Fruit fly (Drosophila melanogaster) Kc167 (cell line): ENCODE measurements around the gene Gba1a.

ENCODE experiments used
- Myc ChIP-seq: fragments of >200 bp; optimal IDR thresholded peaks from 2 replicates; lab custom pipeline; 2017; ENCODE audit warnings: missing external identifiers
- Sin3A ChIP-seq: fragments of >200 bp; optimal IDR thresholded peaks from 2 replicates; lab custom pipeline; 2018; ENCODE audit warnings: missing external identifiers
- h ChIP-seq: fragments of >200 bp; optimal IDR thresholded peaks from 3 replicates; lab custom pipeline; 2018; ENCODE audit warnings: missing external identifiers
- insv ChIP-seq: fragments of >200 bp; optimal IDR thresholded peaks from 3 replicates; lab custom pipeline; 2018; ENCODE audit warnings: missing external identifiers
- psq ChIP-seq: fragments of >200 bp; optimal IDR thresholded peaks from 2 replicates; lab custom pipeline; 2017; ENCODE audit warnings: missing external identifiers
- ttk ChIP-seq: sonication (Bioruptor generic); optimal IDR thresholded peaks from 2 replicates; lab custom pipeline; 2017; ENCODE audit warnings: missing external identifiers

The Gba1a gene

dm6 chr3R:23696145-23696544, 4.3 kb upstream of the Gba1a start, which contains the start of gene CG10252:
Gene CG10252, minus strand, starts transcription at chr3R:23696245.
- TF ChIP-seq h (lab: Kevin White, UChicago) (no peak), Myc (lab: Kevin White, UChicago) (no peak), Sin3A (lab: Kevin White, UChicago) (no peak), insv (no peak), ttk (no peak), psq (lab: Kevin White, UChicago) (no peak)

dm6 chr3R:23698835-23699234, 1.6 kb upstream of the Gba1a start, which contains the start of gene prt:
Gene prt, minus strand, starts transcription at chr3R:23699027.
- TF ChIP-seq Myc (lab: Kevin White, UChicago) (no peak), ttk (no peak), psq (lab: Kevin White, UChicago) (no peak), h (lab: Kevin White, UChicago) (no peak), Sin3A (lab: Kevin White, UChicago) (no peak)

dm6 chr3R:23702461-23702860, 2.0 kb downstream of the Gba1a start, which contains the start of gene Qsox4:
Gene Qsox4, plus strand, starts transcription at chr3R:23702761.
- no peak for TF ChIP-seq psq (lab: Kevin White, UChicago)
- no peak for TF ChIP-seq h (lab: Kevin White, UChicago)
- no peak for TF ChIP-seq Myc (lab: Kevin White, UChicago)
- TF ChIP-seq ttk: no peak
- no peak for TF ChIP-seq Sin3A (lab: Kevin White, UChicago)
- no peak for TF ChIP-seq insv

dm6 chr3R:23704383-23705033, 4.1 kb downstream of the Gba1a start, which contains the start of gene Gba1b:
Gene Gba1b, plus strand, starts transcription at chr3R:23704804.
- TF ChIP-seq h (lab: Kevin White, UChicago): no peak
- no peak for TF ChIP-seq ttk
- TF ChIP-seq insv: no peak
- TF ChIP-seq Myc (lab: Kevin White, UChicago): no peak
- TF ChIP-seq psq (lab: Kevin White, UChicago): no peak
- TF ChIP-seq Sin3A (lab: Kevin White, UChicago): no peak

DNA sequence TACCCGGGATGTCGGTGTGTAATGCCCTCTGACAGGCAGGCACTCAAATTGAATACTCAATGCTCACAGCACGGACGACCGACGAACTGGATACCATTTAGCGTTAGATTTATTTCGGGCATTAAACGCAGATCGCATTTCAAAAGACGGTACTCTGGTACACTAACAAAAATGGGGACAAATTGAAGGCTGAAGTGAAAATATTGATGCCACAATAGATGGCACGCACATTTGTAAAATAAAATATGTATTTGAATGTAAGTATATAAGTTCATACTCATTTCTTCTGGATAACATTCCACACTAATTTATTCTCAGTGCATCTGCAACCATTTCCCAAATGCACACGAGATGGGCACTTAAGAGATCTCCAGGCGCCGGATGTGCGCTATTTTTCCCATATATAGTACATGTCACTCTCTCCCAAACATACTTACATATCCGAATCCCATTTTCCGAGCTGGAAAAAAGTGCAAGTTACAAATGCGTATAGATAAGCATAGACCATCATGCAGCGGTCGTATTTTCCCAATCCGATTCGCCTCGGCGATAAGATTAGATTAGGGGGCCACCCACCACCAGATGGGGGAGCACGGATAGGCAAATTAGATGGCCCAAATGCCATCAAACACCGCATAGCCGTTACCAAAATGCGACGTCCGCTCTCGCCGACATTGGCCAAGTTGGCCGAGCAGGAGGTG, 9.2 kb downstream of the Gba1a start, which contains the start of gene CG10301:
CG10301 (plus strand) TSS at position 651 of the 701 bp plus-strand sequence.
- no peak for TF ChIP-seq h (lab: Kevin White, UChicago)

DNA sequence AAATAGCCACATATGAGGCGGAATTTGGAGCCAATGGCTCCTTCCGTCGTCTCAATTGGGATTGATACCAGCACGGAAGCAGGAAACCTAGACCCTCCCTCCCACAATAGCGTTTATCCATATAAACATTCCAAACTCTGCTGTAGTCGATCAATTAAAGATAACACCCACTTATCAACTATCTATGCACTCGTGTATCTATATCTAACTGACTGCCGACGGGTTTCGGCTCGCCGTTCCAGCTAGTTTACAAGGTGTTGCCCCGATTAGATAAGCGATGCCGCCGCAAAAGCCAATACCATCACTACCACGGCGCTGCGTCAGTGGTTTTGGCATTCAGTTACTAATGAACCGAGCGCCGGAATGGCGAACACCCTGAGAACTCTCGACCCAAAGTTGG, 10.8 kb downstream of the Gba1a start, which contains the start of gene CG10300:
CG10300 (plus strand) TSS at position 333 of the 400 bp plus-strand sequence.
- TF ChIP-seq Sin3A (lab: Kevin White, UChicago) (no peak), Myc (lab: Kevin White, UChicago) (no peak), psq (lab: Kevin White, UChicago) (no peak), ttk (no peak), insv (no peak), h (lab: Kevin White, UChicago) (no peak)

DNA sequence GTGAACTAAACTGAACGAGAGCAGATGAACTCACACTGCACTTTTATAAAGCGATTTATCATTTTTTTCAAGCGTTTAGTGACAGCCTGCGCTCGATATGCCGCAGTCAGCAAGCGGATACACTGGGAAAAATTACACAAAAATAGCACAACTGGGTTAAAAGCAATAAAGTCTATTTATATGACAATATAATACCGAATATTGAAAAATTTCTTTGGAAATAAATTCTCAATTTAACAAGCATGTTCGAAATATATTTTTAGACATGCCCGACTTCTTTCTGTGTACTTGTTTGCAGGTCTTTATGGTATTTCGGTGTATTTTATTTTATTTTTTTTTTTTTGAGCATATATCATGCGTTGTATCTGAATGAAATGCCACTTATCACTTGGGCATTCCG, 13.5 kb downstream of the Gba1a start:
- TF ChIP-seq insv (no peak), psq (lab: Kevin White, UChicago) (no peak), Myc (lab: Kevin White, UChicago) (no peak), ttk (no peak), h (lab: Kevin White, UChicago) (no peak)

DNA sequence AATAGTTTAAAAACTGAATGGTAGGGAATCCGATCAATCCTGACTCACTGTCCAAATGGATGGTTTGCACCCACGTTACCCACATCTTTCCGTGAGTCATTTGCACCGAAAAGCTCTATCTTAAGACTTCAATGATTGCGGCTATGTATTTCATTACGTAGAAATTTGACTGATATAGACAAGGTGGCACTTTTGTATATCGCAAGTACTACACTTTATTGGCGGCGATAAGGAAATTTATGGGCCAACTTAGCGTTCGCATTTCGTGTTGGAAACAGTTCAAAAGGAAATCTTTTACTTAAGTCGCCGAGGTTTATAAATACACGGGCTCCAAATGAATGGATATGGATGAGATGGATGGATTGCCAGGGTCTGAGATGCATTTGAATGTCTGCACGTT, 14.4 kb downstream of the Gba1a start:
- TF ChIP-seq insv: no peak
- no peak for TF ChIP-seq Sin3A (lab: Kevin White, UChicago)
- TF ChIP-seq Myc (lab: Kevin White, UChicago): no peak
- TF ChIP-seq ttk: no peak
- no peak for TF ChIP-seq psq (lab: Kevin White, UChicago)
- TF ChIP-seq h (lab: Kevin White, UChicago): no peak

dm6 chr3R:23718297-23718941, 18.0 kb downstream of the Gba1a start, which contains the start of gene nau:
Gene nau, minus strand, starts transcription at chr3R:23718357.
- TF ChIP-seq ttk (no peak), insv (no peak), h (lab: Kevin White, UChicago) (no peak), psq (lab: Kevin White, UChicago) (no peak), Sin3A (lab: Kevin White, UChicago) (no peak), Myc (lab: Kevin White, UChicago) (no peak)

DNA sequence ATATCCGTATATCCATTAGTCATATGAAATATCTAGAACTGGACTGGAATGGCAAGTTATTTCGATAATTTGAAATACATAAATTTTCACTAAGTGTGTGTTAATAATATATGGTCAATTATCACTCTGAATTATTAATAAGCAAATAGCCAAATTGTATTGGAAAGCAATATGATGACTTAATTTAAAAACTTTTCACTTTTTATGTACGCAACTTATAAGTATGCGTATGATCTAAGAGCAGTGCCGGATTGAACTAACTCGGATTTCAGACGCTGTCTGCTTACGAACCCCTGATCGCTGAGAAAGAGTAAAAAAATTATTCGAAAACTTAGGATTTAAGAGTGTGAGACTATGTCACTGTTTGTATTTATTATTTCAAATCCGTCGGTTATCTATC, 21.1 kb downstream of the Gba1a start, which contains the start of gene CG10232:
CG10232 (minus strand) TSS at position 101 of the 400 bp plus-strand sequence.
- TF ChIP-seq Sin3A (lab: Kevin White, UChicago): no peak
- no peak for TF ChIP-seq Myc (lab: Kevin White, UChicago)
- no peak for TF ChIP-seq insv
- TF ChIP-seq ttk: no peak
- TF ChIP-seq psq (lab: Kevin White, UChicago): no peak
- TF ChIP-seq h (lab: Kevin White, UChicago): no peak

DNA sequence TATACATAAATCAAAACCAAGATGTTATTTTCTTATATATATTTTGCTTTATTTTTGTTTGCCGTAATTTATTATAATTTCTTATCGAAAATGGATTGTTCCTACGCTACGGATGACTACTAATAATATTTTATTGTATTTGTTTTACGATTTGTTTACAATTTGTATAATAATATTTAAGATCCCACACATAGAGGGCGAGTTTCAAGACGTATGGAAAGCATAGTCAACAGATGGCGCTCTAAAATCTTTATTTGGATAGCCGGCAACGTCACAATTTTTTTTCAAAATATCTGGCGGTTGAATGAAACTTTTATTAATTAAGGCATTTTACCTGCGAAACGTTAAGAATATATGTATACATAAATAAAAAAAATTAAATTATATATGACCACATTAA, 21.5 kb downstream of the Gba1a start:
- TF ChIP-seq insv (no peak), h (lab: Kevin White, UChicago) (no peak), Sin3A (lab: Kevin White, UChicago) (no peak), Myc (lab: Kevin White, UChicago) (no peak), psq (lab: Kevin White, UChicago) (no peak), ttk (no peak)
